Fruit fly (Drosophila melanogaster): Measurements from ENCODE around the gene CG2931.

- peak; percentile 30 to 44 for TF ChIP-seq CTCF (optimal IDR thresholded peaks at IDR 0.05)
- no peak for TF ChIP-seq CG8478 (optimal IDR thresholded peaks at IDR 0.05)
Observed at dm6 chr3R:5547464-5547943, 20.9 kb downstream of the CG2931 start, which contains the start of gene CG2519.

Measured in S2 (cell line).